Fruit fly (Drosophila melanogaster) whole organism, wandering third instar larva: ENCODE measurements around the gene CG6398.

ENCODE experiments used
- Abd-B ChIP-seq: fragments of >200 bp; optimal IDR thresholded peaks from 2 replicates; lab custom pipeline; 2017; ENCODE audit warnings: missing biosample characterization, missing genetic modification characterization
- CG32264 ChIP-seq: fragments of 200-800 bp; sonication (Bioruptor generic); optimal IDR thresholded peaks from 2 replicates; lab custom pipeline; 2016; ENCODE audit warnings: missing biosample characterization, missing genetic modification characterization
- CG9705 ChIP-seq: fragments of 200-800 bp; sonication (Bioruptor generic); optimal IDR thresholded peaks from 2 replicates; lab custom pipeline; 2018; ENCODE audit warnings: missing biosample characterization, mild to moderate bottlenecking, missing genetic modification characterization
- CrebA ChIP-seq: fragments of 200-800 bp; sonication (Bioruptor generic); optimal IDR thresholded peaks from 2 replicates; lab custom pipeline; 2016; ENCODE audit warnings: missing biosample characterization, mild to moderate bottlenecking, missing genetic modification characterization, borderline replicate concordance
- Dif ChIP-seq: fragments of 200-275, 200-300 bp; sonication (Bioruptor generic); optimal IDR thresholded peaks from 2 replicates; lab custom pipeline; 2018; ENCODE audit warnings: missing biosample characterization, missing genetic modification characterization; ENCODE audit not compliant: partially characterized antibody
- GATAd ChIP-seq: sonication (Bioruptor generic); optimal IDR thresholded peaks from 2 replicates; lab custom pipeline; 2016; ENCODE audit warnings: missing biosample characterization, missing genetic modification characterization
- HLH106 ChIP-seq: fragments of 200-800 bp; optimal IDR thresholded peaks from 3 replicates; lab custom pipeline; 2019; ENCODE audit warnings: missing biosample characterization, mild to moderate bottlenecking, missing genetic modification characterization, moderate library complexity
- Hnf4 ChIP-seq: fragments of 200-800 bp; sonication (Bioruptor generic); optimal IDR thresholded peaks from 2 replicates; lab custom pipeline; 2016; ENCODE audit warnings: missing biosample characterization, mild to moderate bottlenecking, missing genetic modification characterization
- Hr78 ChIP-seq: fragments of >200 bp; optimal IDR thresholded peaks from 2 replicates; lab custom pipeline; 2017; ENCODE audit warnings: missing biosample characterization, missing genetic modification characterization
- Hr83 ChIP-seq: fragments of 200-300 bp; sonication (Bioruptor generic); optimal IDR thresholded peaks from 2 replicates; lab custom pipeline; 2016; ENCODE audit warnings: missing biosample characterization, mild to moderate bottlenecking, missing genetic modification characterization, moderate library complexity; ENCODE audit not compliant: poor library complexity, severe bottlenecking
- Jra ChIP-seq: sonication (Bioruptor generic); optimal IDR thresholded peaks from 2 replicates; lab custom pipeline; 2016; ENCODE audit warnings: missing biosample characterization, missing genetic modification characterization
- Mio ChIP-seq: sonication (Bioruptor generic); optimal IDR thresholded peaks from 2 replicates; lab custom pipeline; 2016; ENCODE audit warnings: missing biosample characterization, missing genetic modification characterization
- Myc ChIP-seq: fragments of >200 bp; optimal IDR thresholded peaks from 2 replicates; lab custom pipeline; 2017
- OdsH ChIP-seq: fragments of 200-800 bp; sonication (Bioruptor generic); optimal IDR thresholded peaks from 2 replicates; lab custom pipeline; 2016; ENCODE audit warnings: missing biosample characterization, mild to moderate bottlenecking, missing genetic modification characterization
- Rel ChIP-seq, 2 experiments: fragments of 200-800 bp; sonication (Bioruptor generic) in 1 of 2; optimal IDR thresholded peaks; 2 replicates in 1 of 2; 3 replicates in 1 of 2; lab custom pipeline; 2016 to 2019; ENCODE audit warnings: mild to moderate bottlenecking in 2 of 2, missing biosample characterization in 2 of 2, missing genetic modification characterization in 2 of 2, moderate library complexity in 1 of 2
- Sp1 ChIP-seq: fragments of 200-800 bp; sonication (Bioruptor generic); optimal IDR thresholded peaks from 3 replicates; lab custom pipeline; 2019; ENCODE audit warnings: missing biosample characterization, mild to moderate bottlenecking, missing genetic modification characterization, moderate library complexity
- br ChIP-seq: fragments of 200-800 bp; sonication (Bioruptor generic); optimal IDR thresholded peaks from 2 replicates; lab custom pipeline; 2016; ENCODE audit warnings: missing biosample characterization, missing genetic modification characterization
- brk ChIP-seq: fragments of 200-800 bp; sonication (Bioruptor generic); optimal IDR thresholded peaks from 2 replicates; lab custom pipeline; 2016; ENCODE audit warnings: missing biosample characterization, mild to moderate bottlenecking, missing genetic modification characterization
- dl ChIP-seq, 2 experiments: fragments of 175-275, 200-275 bp in 1 of 2; fragments of 200-275 bp in 1 of 2; sonication (Bioruptor generic); optimal IDR thresholded peaks; lab custom pipeline; 2018; ENCODE audit warnings: mild to moderate bottlenecking in 2 of 2, missing biosample characterization in 2 of 2, missing genetic modification characterization in 2 of 2, moderate library complexity in 2 of 2; ENCODE audit not compliant: partially characterized antibody in 2 of 2, insufficient read depth in 1 of 2
- dsf ChIP-seq: sonication (Bioruptor generic); optimal IDR thresholded peaks from 2 replicates; lab custom pipeline; 2016; ENCODE audit warnings: missing biosample characterization, missing genetic modification characterization, borderline replicate concordance
- fru ChIP-seq: fragments of 200-800 bp; sonication (Bioruptor generic); optimal IDR thresholded peaks from 3 replicates; lab custom pipeline; 2016; ENCODE audit warnings: missing biosample characterization, mild to moderate bottlenecking, missing genetic modification characterization
- h ChIP-seq: fragments of 200-800 bp; sonication (Bioruptor generic); optimal IDR thresholded peaks from 3 replicates; lab custom pipeline; 2016; ENCODE audit warnings: missing biosample characterization, mild to moderate bottlenecking, missing genetic modification characterization
- jim ChIP-seq: fragments of 175-275, 200-325 bp; sonication (Bioruptor generic); optimal IDR thresholded peaks from 2 replicates; lab custom pipeline; 2016; ENCODE audit warnings: missing biosample characterization, mild to moderate bottlenecking, missing genetic modification characterization
- pan ChIP-seq: fragments of >200 bp; optimal IDR thresholded peaks from 2 replicates; lab custom pipeline; 2017
- psq ChIP-seq: fragments of 200-800 bp; sonication (Bioruptor generic); optimal IDR thresholded peaks from 3 replicates; lab custom pipeline; 2017; ENCODE audit warnings: missing biosample characterization, mild to moderate bottlenecking, missing genetic modification characterization, moderate library complexity
- rgr ChIP-seq: fragments of 200-800 bp; sonication (Bioruptor generic); optimal IDR thresholded peaks from 3 replicates; lab custom pipeline; 2016; ENCODE audit warnings: missing biosample characterization, mild to moderate bottlenecking, missing genetic modification characterization
- sage ChIP-seq: fragments of 200-800 bp; sonication (Bioruptor generic); optimal IDR thresholded peaks from 2 replicates; lab custom pipeline; 2016; ENCODE audit warnings: missing biosample characterization, mild to moderate bottlenecking, missing genetic modification characterization
- tai ChIP-seq: sonication (Bioruptor generic); optimal IDR thresholded peaks from 2 replicates; lab custom pipeline; 2016; ENCODE audit warnings: missing biosample characterization, missing genetic modification characterization
- usp ChIP-seq: fragments of >200 bp; optimal IDR thresholded peaks from 2 replicates; lab custom pipeline; 2017; ENCODE audit warnings: missing biosample characterization, missing genetic modification characterization
- woc ChIP-seq: sonication (Bioruptor generic); optimal IDR thresholded peaks from 2 replicates; lab custom pipeline; 2016; ENCODE audit warnings: missing biosample characterization, mild to moderate bottlenecking, missing genetic modification characterization

The CG6398 gene

DNA sequence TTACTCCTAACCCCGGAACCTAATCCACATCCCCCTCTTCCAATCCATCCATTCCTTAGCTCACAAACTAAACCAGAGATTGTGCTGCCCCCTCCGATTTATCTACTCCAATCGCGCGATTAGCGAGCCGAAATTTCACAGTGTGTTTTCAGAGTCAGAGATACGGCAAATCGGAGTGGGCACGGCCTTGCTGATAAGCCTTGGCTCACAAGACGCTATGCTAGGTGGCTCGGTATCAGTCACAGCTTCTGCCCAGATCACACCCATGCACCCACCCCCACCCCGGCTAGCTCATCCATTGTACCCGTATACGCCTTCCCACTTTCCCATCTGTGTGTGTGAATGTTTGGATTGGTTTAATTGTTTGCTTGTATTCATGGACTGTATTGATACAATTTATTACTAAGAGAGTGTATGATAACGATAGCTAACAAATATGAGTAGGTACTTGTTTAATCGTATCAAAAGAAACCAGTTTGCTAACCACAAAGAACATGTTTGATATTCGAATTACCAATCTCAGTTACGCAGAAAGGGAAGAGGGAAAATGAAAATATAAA is 15.3 kb downstream of the CG6398 start:
- TF ChIP-seq Rel (GFP tag; optimal IDR thresholded peaks at IDR 0.05; lab: Kevin White, UChicago) (no peak), Rel (tag; optimal IDR thresholded peaks at IDR 0.05; lab: Kevin White, UChicago) (peak; percentile 48), woc (GFP tag; lab: Kevin White, UChicago) (no peak)
- TF ChIP-seq, all 38 proteins: peak for 1

dm6 chrX:17850179-17850578 is 19.6 kb downstream of the CG6398 start, which contains the start of the genes CG15814 and Spt7:
Gene CG15814 (minus strand): TSS chrX:17850342.
Gene Spt7 (plus strand): TSS chrX:17850460.
- TF ChIP-seq tai (no peak), woc (GFP tag; lab: Kevin White, UChicago) (no peak), Dif (no peak), h (GFP tag; lab: Kevin White, UChicago) (peak; percentile 50), dl (GFP tag; optimal IDR thresholded peaks at IDR 0.05; lab: Kevin White, UChicago; ENCODE audit: insufficient read depth in 1 of 2, partially characterized antibody in 2 of 2) (no peak), Mio (GFP tag; lab: Kevin White, UChicago) (no peak), Rel (GFP tag; optimal IDR thresholded peaks at IDR 0.05; lab: Kevin White, UChicago) (no peak), Rel (tag; optimal IDR thresholded peaks at IDR 0.05; lab: Kevin White, UChicago) (peak; percentile 75), CG9705 (GFP tag; lab: Kevin White, UChicago) (peak; percentile 17), fru (GFP tag; lab: Kevin White, UChicago) (no peak), Hr83 (GFP tag; lab: Kevin White, UChicago) (peak; percentile 47), Myc (lab: Kevin White, UChicago) (peak; percentile 4), GATAd (no peak), CrebA (no peak), Hr78 (no peak), pan (no peak), jim (GFP tag; lab: Kevin White, UChicago) (no peak), usp (GFP tag; lab: Kevin White, UChicago) (no peak), Sp1 (peak; percentile 26), Hnf4 (GFP tag; lab: Kevin White, UChicago) (no peak), rgr (GFP tag; lab: Kevin White, UChicago) (peak; percentile 23), psq (GFP tag; lab: Kevin White, UChicago) (no peak), brk (GFP tag; lab: Kevin White, UChicago) (no peak)

- no peak for TF ChIP-seq jim (GFP tag; lab: Kevin White, UChicago)
- no peak for TF ChIP-seq Sp1
- no peak for TF ChIP-seq CG32264 (GFP tag; lab: Kevin White, UChicago)
- TF ChIP-seq br (GFP tag; lab: Kevin White, UChicago), result no peak
- no peak for TF ChIP-seq Abd-B (GFP tag; lab: Kevin White, UChicago)
- no peak for TF ChIP-seq GATAd
- TF ChIP-seq psq (GFP tag; lab: Kevin White, UChicago), result no peak
- no peak for TF ChIP-seq OdsH (GFP tag; lab: Kevin White, UChicago)
- no peak for TF ChIP-seq Jra (GFP tag; lab: Kevin White, UChicago)
- TF ChIP-seq Dif, result no peak
- TF ChIP-seq sage (GFP tag; lab: Kevin White, UChicago), result no peak
- TF ChIP-seq HLH106 (tag; lab: Kevin White, UChicago), result no peak
- TF ChIP-seq CG9705 (GFP tag; lab: Kevin White, UChicago), result no peak
- no peak for TF ChIP-seq h (GFP tag; lab: Kevin White, UChicago)
- TF ChIP-seq brk (GFP tag; lab: Kevin White, UChicago), result no peak
- no peak for TF ChIP-seq dsf (GFP tag; lab: Kevin White, UChicago)
- TF ChIP-seq Myc (lab: Kevin White, UChicago), result no peak
Measured at dm6 chrX:17852457-17852856, 21.8 kb downstream of the CG6398 start, which contains the start of gene CG32554. Gene CG32554 (minus strand): TSS chrX:17852685.

dm6 chrX:17856029-17856428 is 25.4 kb downstream of the CG6398 start, which contains the start of gene Mco4:
Gene Mco4 (minus strand): TSS chrX:17856129.
- no peak for TF ChIP-seq pan
- no peak for TF ChIP-seq Jra (GFP tag; lab: Kevin White, UChicago)
